Worm (Caenorhabditis elegans) whole organism, L1 larva: Measurements from ENCODE around the gene ZK856.6.

Experiments used
- ceh-63 ChIP-seq: fragments of 200-800 bp; sonication (Bioruptor generic); optimal IDR thresholded peaks from 2 replicates; lab custom pipeline; 2018; ENCODE audit warnings: mild to moderate bottlenecking, missing genetic modification characterization, missing compliant biosample characterization
- ceh-82 ChIP-seq, 3 experiments: fragments of 150-350 bp in 1 of 3; sonication (generic microtip) in 2 of 3; optimal IDR thresholded peaks; 2 replicates each; lab custom pipeline; 2014 to 2017; ENCODE audit warnings: missing biosample characterization in 3 of 3, missing genetic modification characterization in 3 of 3
- fkh-10 ChIP-seq: sonication (generic microtip); optimal IDR thresholded peaks from 2 replicates; lab custom pipeline; 2017; ENCODE audit warnings: missing biosample characterization, missing genetic modification reagents, missing genetic modification characterization
- jun-1 ChIP-seq: fragments of 150-350 bp; optimal IDR thresholded peaks from 2 replicates; lab custom pipeline; 2014; ENCODE audit warnings: missing biosample characterization, missing genetic modification reagents, missing genetic modification characterization
- lin-15B ChIP-seq: fragments of 150-350 bp; sonication (generic microtip); optimal IDR thresholded peaks from 3 replicates; lab custom pipeline; 2014; ENCODE audit warnings: missing biosample characterization, missing genetic modification characterization
- mdl-1 ChIP-seq, 2 experiments: fragments of 150-350 bp; optimal IDR thresholded peaks; 2 replicates each; lab custom pipeline; 2014 to 2017; ENCODE audit warnings: missing biosample characterization in 2 of 2, missing genetic modification characterization in 2 of 2, inconsistent platforms in 1 of 2
- mep-1 ChIP-seq: fragments of 150-350 bp; optimal IDR thresholded peaks from 2 replicates; lab custom pipeline; 2014; ENCODE audit warnings: missing biosample characterization, missing genetic modification characterization
- nhr-11 ChIP-seq: fragments of 150-350 bp; optimal IDR thresholded peaks from 2 replicates; lab custom pipeline; 2014; ENCODE audit warnings: missing biosample characterization, missing genetic modification characterization
- nhr-237 ChIP-seq: fragments of 150-350 bp; optimal IDR thresholded peaks from 2 replicates; lab custom pipeline; 2014; ENCODE audit warnings: missing biosample characterization, missing genetic modification characterization
- snu-23 ChIP-seq: sonication (generic microtip); optimal IDR thresholded peaks from 2 replicates; lab custom pipeline; 2016; ENCODE audit warnings: missing genetic modification characterization, missing compliant biosample characterization
- unc-62 ChIP-seq: fragments of 150-350 bp; optimal IDR thresholded peaks from 2 replicates; lab custom pipeline; 2014; ENCODE audit warnings: missing biosample characterization, missing genetic modification reagents, missing genetic modification characterization
- ztf-4 ChIP-seq: fragments of 150-350 bp; optimal IDR thresholded peaks from 2 replicates; lab custom pipeline; 2014; ENCODE audit warnings: missing biosample characterization, missing genetic modification characterization

- TF ChIP-seq snu-23 (GFP tag; lab: Kevin White, UChicago), result peak; percentile 71
- no peak for TF ChIP-seq nhr-11
- peak; percentile 41 for TF ChIP-seq jun-1 (tag; lab: Kevin White, UChicago)
- no peak for TF ChIP-seq unc-62
- TF ChIP-seq nhr-237 (tag; lab: Kevin White, UChicago), result peak; percentile 24
- peak; percentile 44 to 81 (median 54) for TF ChIP-seq ceh-82 (tag; optimal IDR thresholded peaks at IDR 0.05; lab: Kevin White, UChicago)
- peak; percentile 55 for TF ChIP-seq mep-1
- TF ChIP-seq mdl-1 (tag; optimal IDR thresholded peaks at IDR 0.05; lab: Kevin White, UChicago), result peak in 1 of 2 experiments; percentile 51
- no peak for TF ChIP-seq ceh-63 (GFP tag; lab: Kevin White, UChicago)
- TF ChIP-seq lin-15B (tag; lab: Kevin White, UChicago), result peak; percentile 5
- peak; percentile 76 for TF ChIP-seq ztf-4 (tag; lab: Kevin White, UChicago)
- TF ChIP-seq fkh-10 (GFP tag; lab: Kevin White, UChicago), result peak; percentile 97
These were observed 23.8 kb upstream of the ZK856.6 start for ce11 chrV:10174632-10175075.
